2 fruit fly cellular contexts compared by ENCODE assay signal in genomic region chrX:20924951-20925350, dm6.
TF ChIP-seq lines count a peak whose summit lies in the region.

No protein-coding gene starts in this region.

- TF ChIP-seq CTCF in whole organism, embryonic (GFP tag; optimal IDR thresholded peaks at IDR 0.05; lab: Kevin White, UChicago), result no peak

TF ChIP-seq in whole organism, embryonic, 481 proteins besides CTCF, POLR2A, EP300 and RAD21:
- no peak for TF ChIP-seq CG6254 (GFP tag; optimal IDR thresholded peaks at IDR 0.05; lab: Kevin White, UChicago)
- no peak for TF ChIP-seq Side (GFP tag; optimal IDR thresholded peaks at IDR 0.05; lab: Kevin White, UChicago)
- no peak for TF ChIP-seq al (GFP tag; IDR thresholded peaks at IDR 0.05; lab: Robert Waterston, UW)
- TF ChIP-seq Jarid2 (GFP tag; optimal IDR thresholded peaks at IDR 0.05; lab: Kevin White, UChicago), result peak; percentile 58
- no peak for TF ChIP-seq dmrt99B (tag; optimal IDR thresholded peaks at IDR 0.05; lab: Kevin White, UChicago)
- peak; percentile 99 for TF ChIP-seq Deaf1 (tag; optimal IDR thresholded peaks at IDR 0.05; lab: Kevin White, UChicago)
- no peak for TF ChIP-seq dimm (GFP tag; IDR thresholded peaks at IDR 0.05; lab: Robert Waterston, UW)
- no peak for TF ChIP-seq Med (GFP tag; lab: Kevin White, UChicago)
- TF ChIP-seq CG1603 (tag; optimal IDR thresholded peaks at IDR 0.05; lab: Kevin White, UChicago), result no peak
- no peak for TF ChIP-seq kah (GFP tag; optimal IDR thresholded peaks at IDR 0.05; lab: Kevin White, UChicago)
- peak; percentile 27 for TF ChIP-seq abd-A (tag; optimal IDR thresholded peaks at IDR 0.05; lab: Kevin White, UChicago)
- no peak for TF ChIP-seq Opbp (GFP tag; IDR thresholded peaks at IDR 0.05; lab: Robert Waterston, UW; ENCODE audit: partially characterized antibody)
- peak; percentile 54 for TF ChIP-seq Atf-2 (GFP tag; optimal IDR thresholded peaks at IDR 0.05; lab: Kevin White, UChicago)
- TF ChIP-seq CG42726 (GFP tag; IDR thresholded peaks at IDR 0.05; lab: Robert Waterston, UW; ENCODE audit: partially characterized antibody), result no peak
- TF ChIP-seq bbx (GFP tag; IDR thresholded peaks at IDR 0.05; lab: Robert Waterston, UW; ENCODE audit: partially characterized antibody), result no peak
- TF ChIP-seq CG34224 (GFP tag; IDR thresholded peaks at IDR 0.05; lab: Robert Waterston, UW; ENCODE audit: partially characterized antibody), result no peak
- 0 out of 2 replicates have a peak, but pooled peaks have one; percentile 9 for TF ChIP-seq klu (GFP tag; IDR thresholded peaks at IDR 0.05; lab: Robert Waterston, UW)
- no peak for TF ChIP-seq CG8359 (GFP tag; optimal IDR thresholded peaks at IDR 0.05; lab: Kevin White, UChicago; ENCODE audit: borderline replicate concordance)
- no peak for TF ChIP-seq gem (tag; optimal IDR thresholded peaks at IDR 0.05; lab: Kevin White, UChicago)
- no peak for TF ChIP-seq Hr78 (GFP tag; optimal IDR thresholded peaks at IDR 0.05; lab: Kevin White, UChicago)
- peak; percentile 73 for TF ChIP-seq crol (GFP tag; IDR thresholded peaks at IDR 0.05; lab: Robert Waterston, UW)
- no peak for TF ChIP-seq CG14441 (GFP tag; IDR thresholded peaks at IDR 0.05; lab: Robert Waterston, UW)
- peak; percentile 94 for TF ChIP-seq Adf1 (GFP tag; IDR thresholded peaks at IDR 0.05; lab: Robert Waterston, UW)
- TF ChIP-seq sens (GFP tag; lab: Kevin White, UChicago), result peak; percentile 52
- no peak for TF ChIP-seq sug (tag; optimal IDR thresholded peaks at IDR 0.05; lab: Kevin White, UChicago)
- TF ChIP-seq CG8944 (GFP tag; optimal IDR thresholded peaks at IDR 0.05; lab: Kevin White, UChicago), result no peak
- TF ChIP-seq wdn (GFP tag; IDR thresholded peaks at IDR 0.05; lab: Robert Waterston, UW), result no peak
- TF ChIP-seq CG7786 (GFP tag; optimal IDR thresholded peaks at IDR 0.05; lab: Kevin White, UChicago), result no peak
- TF ChIP-seq CG34422 (GFP tag; IDR thresholded peaks at IDR 0.05; lab: Robert Waterston, UW), result 0 out of 3 replicates have a peak, but pooled peaks have one; percentile 29
- no peak for TF ChIP-seq CG3847 (GFP tag; IDR thresholded peaks at IDR 0.05; lab: Robert Waterston, UW)
- peak; percentile 10 for TF ChIP-seq CG1832 (GFP tag; optimal IDR thresholded peaks at IDR 0.05; lab: Kevin White, UChicago)
- TF ChIP-seq Trl (optimal IDR thresholded peaks at IDR 0.05; lab: Kevin White, UChicago), result peak; percentile 15 to 17
- no peak for TF ChIP-seq Trl (GFP tag; optimal IDR thresholded peaks at IDR 0.05; lab: Kevin White, UChicago)
- TF ChIP-seq pita (GFP tag; optimal IDR thresholded peaks at IDR 0.05; lab: Kevin White, UChicago), result no peak

TF ChIP-seq in whole organism, pupa, 21 proteins besides CTCF, POLR2A, EP300 and RAD21:
- TF ChIP-seq CG4496 (GFP tag; IDR thresholded peaks at IDR 0.05; lab: Robert Waterston, UW) (0 out of 3 replicates have a peak, but pooled peaks have one; percentile 38), D1 (tag; optimal IDR thresholded peaks at IDR 0.05; lab: Kevin White, UChicago) (no peak)
